Fruit fly (Drosophila melanogaster): ENCODE results near the gene jp.

jp gene

DNA sequence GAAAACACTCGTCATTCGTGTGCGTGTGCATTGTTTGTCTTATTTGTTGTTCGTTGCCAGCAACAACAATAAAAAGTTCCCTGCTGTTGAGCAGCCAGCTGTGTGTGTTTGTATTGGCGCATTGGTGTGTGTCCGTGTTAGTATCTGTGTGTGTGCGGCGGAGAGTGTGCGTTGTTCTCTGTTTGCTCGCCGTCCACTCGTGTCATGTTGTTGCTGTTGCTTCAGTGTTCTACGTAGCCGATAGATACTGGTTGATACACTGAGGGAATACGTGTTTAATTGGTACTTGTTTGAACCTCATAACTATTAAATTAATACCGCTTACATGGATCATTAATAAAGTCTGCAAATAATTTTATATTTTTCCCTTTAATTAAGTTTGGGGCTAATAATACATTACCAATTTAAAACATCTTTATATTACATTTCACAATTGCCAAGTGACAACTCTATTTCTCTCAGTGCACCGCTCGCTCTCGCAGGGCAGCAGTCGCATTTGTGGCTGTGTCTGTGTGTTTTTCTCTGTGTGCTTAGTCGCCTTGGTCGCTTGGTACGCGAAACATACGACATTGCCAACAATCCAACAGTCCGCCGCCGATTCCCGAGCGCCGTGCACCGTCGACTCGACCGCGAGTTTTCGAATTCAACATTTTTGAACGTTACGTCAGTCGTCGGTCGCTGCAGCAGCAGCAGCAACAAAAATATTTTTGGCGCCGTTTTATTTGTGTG, 2.0 kb upstream of the jp start, which contains the start of gene brwl:
TSS of gene brwl (plus strand) at position 531 of the 729 bp plus-strand sequence.
- TF ChIP-seq Myc (optimal IDR thresholded peaks at IDR 0.05), result no peak
- peak; percentile 72 for TF ChIP-seq Hr83 (GFP tag; optimal IDR thresholded peaks at IDR 0.05; ENCODE audit: poor library complexity, severe bottlenecking)
- peak; percentile 97 for TF ChIP-seq brk (GFP tag; optimal IDR thresholded peaks at IDR 0.05)
- peak; percentile 95 for TF ChIP-seq CG32264 (GFP tag; optimal IDR thresholded peaks at IDR 0.05)
- peak; percentile 97 for TF ChIP-seq HLH106 (tag; optimal IDR thresholded peaks at IDR 0.05)
- peak; percentile 94 for TF ChIP-seq sage (GFP tag; optimal IDR thresholded peaks at IDR 0.05)
- TF ChIP-seq Abd-B (GFP tag; optimal IDR thresholded peaks at IDR 0.05), result no peak
- TF ChIP-seq OdsH (GFP tag; optimal IDR thresholded peaks at IDR 0.05), result peak; percentile 99
- peak; percentile 96 for TF ChIP-seq Hnf4 (GFP tag; optimal IDR thresholded peaks at IDR 0.05)
- peak; percentile 57 for TF ChIP-seq Mio (GFP tag; optimal IDR thresholded peaks at IDR 0.05)
- peak; percentile 97 for TF ChIP-seq tai (GFP tag; optimal IDR thresholded peaks at IDR 0.05)
- TF ChIP-seq dl (GFP tag; optimal IDR thresholded peaks at IDR 0.05; ENCODE audit: insufficient read depth in 1 of 2, partially characterized antibody in 2 of 2), result peak in 1 of 2 experiments; percentile 26
- TF ChIP-seq CG9705 (GFP tag; optimal IDR thresholded peaks at IDR 0.05), result peak; percentile 95
- peak; percentile 99 for TF ChIP-seq ey (GFP tag; optimal IDR thresholded peaks at IDR 0.05)
- peak; percentile 27 for TF ChIP-seq jim (GFP tag; optimal IDR thresholded peaks at IDR 0.05)
- TF ChIP-seq pan (optimal IDR thresholded peaks at IDR 0.05), result no peak
- TF ChIP-seq rgr (GFP tag; optimal IDR thresholded peaks at IDR 0.05), result peak; percentile 98
- peak; percentile 91 to 99 for TF ChIP-seq foxo (GFP tag; optimal IDR thresholded peaks at IDR 0.05)
- peak; percentile 99 for TF ChIP-seq h (GFP tag; optimal IDR thresholded peaks at IDR 0.05)
- peak; percentile 99 for TF ChIP-seq fru (GFP tag; optimal IDR thresholded peaks at IDR 0.05)
- peak; percentile 94 for TF ChIP-seq woc (GFP tag; optimal IDR thresholded peaks at IDR 0.05)
- TF ChIP-seq Dif (GFP tag; optimal IDR thresholded peaks at IDR 0.05; ENCODE audit: partially characterized antibody), result peak; percentile 45
- no peak for TF ChIP-seq usp (GFP tag; optimal IDR thresholded peaks at IDR 0.05)
- no peak for TF ChIP-seq lola (GFP tag; optimal IDR thresholded peaks at IDR 0.05)
- peak; percentile 92 for TF ChIP-seq GATAd (GFP tag; optimal IDR thresholded peaks at IDR 0.05)
- TF ChIP-seq sv (GFP tag; optimal IDR thresholded peaks at IDR 0.05), result peak; percentile 97
- TF ChIP-seq Dfd (GFP tag; optimal IDR thresholded peaks at IDR 0.05), result peak; percentile 91
- TF ChIP-seq dmrt93B (GFP tag; optimal IDR thresholded peaks at IDR 0.05), result peak; percentile 96
- TF ChIP-seq br (GFP tag; optimal IDR thresholded peaks at IDR 0.05), result peak; percentile 98
- TF ChIP-seq Rel (GFP tag; optimal IDR thresholded peaks at IDR 0.05), result peak; percentile 97
- TF ChIP-seq Rel (tag; optimal IDR thresholded peaks at IDR 0.05), result peak; percentile 70
- TF ChIP-seq Sp1 (GFP tag; optimal IDR thresholded peaks at IDR 0.05), result peak; percentile 98
- TF ChIP-seq psq (GFP tag; optimal IDR thresholded peaks at IDR 0.05), result peak; percentile 97
- peak; percentile 97 for TF ChIP-seq Jra (GFP tag; optimal IDR thresholded peaks at IDR 0.05)
- TF ChIP-seq dsf (GFP tag; optimal IDR thresholded peaks at IDR 0.05; ENCODE audit: borderline replicate concordance), result peak; percentile 90
- peak; percentile 26 for TF ChIP-seq Hr78 (GFP tag; optimal IDR thresholded peaks at IDR 0.05)
- no peak for TF ChIP-seq Vsx2 (GFP tag; optimal IDR thresholded peaks at IDR 0.05; ENCODE audit: partially characterized antibody)
- peak; percentile 63 for TF ChIP-seq N (GFP tag; optimal IDR thresholded peaks at IDR 0.05)
- peak; percentile 93 for TF ChIP-seq CrebA (GFP tag; optimal IDR thresholded peaks at IDR 0.05; ENCODE audit: borderline replicate concordance)

DNA sequence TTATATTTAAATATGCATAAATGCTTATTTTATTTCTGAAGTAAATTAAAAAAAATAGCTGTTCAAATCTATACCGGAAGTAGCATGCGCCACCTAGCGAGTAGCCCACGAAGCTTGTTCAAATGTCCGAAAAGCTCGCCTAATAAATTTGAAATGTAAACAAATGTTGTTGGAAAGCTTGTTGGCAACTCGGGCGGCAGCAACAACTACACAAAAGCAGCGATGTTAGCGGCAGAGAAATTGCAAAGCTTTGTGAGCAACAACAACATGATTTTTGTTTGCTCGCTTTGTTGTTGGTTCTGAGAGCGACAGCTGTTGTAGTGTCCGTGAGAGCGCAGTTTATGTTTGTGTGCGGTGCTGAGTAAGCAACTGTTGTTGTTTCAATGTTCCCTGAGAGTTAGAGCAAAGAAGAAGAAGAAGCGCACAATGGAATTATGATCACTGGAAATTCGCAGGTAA, 877 bp upstream of the jp start:
- no peak for TF ChIP-seq usp (GFP tag; optimal IDR thresholded peaks at IDR 0.05)
- TF ChIP-seq Sp1 (GFP tag; optimal IDR thresholded peaks at IDR 0.05), result peak; percentile 92
- no peak for TF ChIP-seq N (GFP tag; optimal IDR thresholded peaks at IDR 0.05)
- peak; percentile 91 for TF ChIP-seq dmrt93B (GFP tag; optimal IDR thresholded peaks at IDR 0.05)
- no peak for TF ChIP-seq lola (GFP tag; optimal IDR thresholded peaks at IDR 0.05)
- TF ChIP-seq CG9705 (GFP tag; optimal IDR thresholded peaks at IDR 0.05), result peak; percentile 92
- peak; percentile 73 for TF ChIP-seq Hnf4 (GFP tag; optimal IDR thresholded peaks at IDR 0.05)
- TF ChIP-seq psq (GFP tag; optimal IDR thresholded peaks at IDR 0.05), result peak; percentile 75
- no peak for TF ChIP-seq Hr78 (GFP tag; optimal IDR thresholded peaks at IDR 0.05)
- TF ChIP-seq dl (GFP tag; optimal IDR thresholded peaks at IDR 0.05; ENCODE audit: insufficient read depth in 1 of 2, partially characterized antibody in 2 of 2), result peak in 1 of 2 experiments; percentile 16
- peak; percentile 89 for TF ChIP-seq br (GFP tag; optimal IDR thresholded peaks at IDR 0.05)
- peak in 1 of 2 experiments; percentile 83 for TF ChIP-seq foxo (GFP tag; optimal IDR thresholded peaks at IDR 0.05)
- TF ChIP-seq CG32264 (GFP tag; optimal IDR thresholded peaks at IDR 0.05), result peak; percentile 78
- peak; percentile 46 for TF ChIP-seq woc (GFP tag; optimal IDR thresholded peaks at IDR 0.05)
- TF ChIP-seq Vsx2 (GFP tag; optimal IDR thresholded peaks at IDR 0.05; ENCODE audit: partially characterized antibody), result no peak
- TF ChIP-seq pan (optimal IDR thresholded peaks at IDR 0.05), result no peak
- peak; percentile 30 for TF ChIP-seq Jra (GFP tag; optimal IDR thresholded peaks at IDR 0.05)
- TF ChIP-seq Mio (GFP tag; optimal IDR thresholded peaks at IDR 0.05), result peak; percentile 75
- peak; percentile 44 for TF ChIP-seq ey (GFP tag; optimal IDR thresholded peaks at IDR 0.05)
- no peak for TF ChIP-seq GATAd (GFP tag; optimal IDR thresholded peaks at IDR 0.05)
- TF ChIP-seq rgr (GFP tag; optimal IDR thresholded peaks at IDR 0.05), result peak; percentile 97
- TF ChIP-seq jim (GFP tag; optimal IDR thresholded peaks at IDR 0.05), result no peak
- peak; percentile 14 for TF ChIP-seq tai (GFP tag; optimal IDR thresholded peaks at IDR 0.05)
- peak; percentile 88 for TF ChIP-seq Hr83 (GFP tag; optimal IDR thresholded peaks at IDR 0.05; ENCODE audit: poor library complexity, severe bottlenecking)
- TF ChIP-seq sage (GFP tag; optimal IDR thresholded peaks at IDR 0.05), result peak; percentile 90
- peak; percentile 12 for TF ChIP-seq Myc (optimal IDR thresholded peaks at IDR 0.05)
- TF ChIP-seq Rel (GFP tag; optimal IDR thresholded peaks at IDR 0.05), result peak; percentile 87
- peak; percentile 67 for TF ChIP-seq Rel (tag; optimal IDR thresholded peaks at IDR 0.05)
- peak; percentile 90 for TF ChIP-seq sv (GFP tag; optimal IDR thresholded peaks at IDR 0.05)
- TF ChIP-seq brk (GFP tag; optimal IDR thresholded peaks at IDR 0.05), result peak; percentile 89
- TF ChIP-seq fru (GFP tag; optimal IDR thresholded peaks at IDR 0.05), result peak; percentile 81
- TF ChIP-seq Dfd (GFP tag; optimal IDR thresholded peaks at IDR 0.05), result no peak
- TF ChIP-seq OdsH (GFP tag; optimal IDR thresholded peaks at IDR 0.05), result peak; percentile 90
- peak; percentile 80 for TF ChIP-seq HLH106 (tag; optimal IDR thresholded peaks at IDR 0.05)
- no peak for TF ChIP-seq Abd-B (GFP tag; optimal IDR thresholded peaks at IDR 0.05)
- peak; percentile 81 for TF ChIP-seq CrebA (GFP tag; optimal IDR thresholded peaks at IDR 0.05; ENCODE audit: borderline replicate concordance)
- no peak for TF ChIP-seq Dif (GFP tag; optimal IDR thresholded peaks at IDR 0.05; ENCODE audit: partially characterized antibody)
- peak; percentile 26 for TF ChIP-seq dsf (GFP tag; optimal IDR thresholded peaks at IDR 0.05; ENCODE audit: borderline replicate concordance)
- TF ChIP-seq h (GFP tag; optimal IDR thresholded peaks at IDR 0.05), result peak; percentile 92

Data from whole organism, wandering third instar larva.